Worm (Caenorhabditis elegans) whole organism, late embryonic: ENCODE data around the gene C38D4.7.

Source experiments
- dve-1 ChIP-seq: sonication (generic microtip); optimal IDR thresholded peaks from 2 replicates; lab custom pipeline; 2017; ENCODE audit warnings: antibody characterized with exemption, mild to moderate bottlenecking, missing genetic modification characterization, missing compliant biosample characterization
- elt-4 ChIP-seq: sonication (generic microtip); optimal IDR thresholded peaks from 2 replicates; lab custom pipeline; 2016; ENCODE audit warnings: missing genetic modification characterization, missing compliant biosample characterization
- fkh-10 ChIP-seq: fragments of 150-350 bp; optimal IDR thresholded peaks from 2 replicates; lab custom pipeline; 2014; ENCODE audit warnings: missing biosample characterization, missing genetic modification reagents, missing genetic modification characterization
- pqm-1 ChIP-seq: sonication (generic microtip); optimal IDR thresholded peaks from 2 replicates; lab custom pipeline; 2016; ENCODE audit warnings: missing genetic modification characterization, missing compliant biosample characterization

ce11 chrIII:4802707-4803106 is 8.4 kb downstream of the C38D4.7 start, which contains the start of gene metl-5:
- TF ChIP-seq dve-1 (tag; lab: Kevin White, UChicago) (no peak), pqm-1 (tag; lab: Kevin White, UChicago) (no peak), fkh-10 (GFP tag; lab: Kevin White, UChicago) (no peak), elt-4 (tag; lab: Kevin White, UChicago) (no peak)
